Worm (Caenorhabditis elegans): ENCODE results near the gene str-236.
A peak's percentile ranks its signal among the peaks of the same experiment; 100 is the strongest.

Gene str-236

DNA sequence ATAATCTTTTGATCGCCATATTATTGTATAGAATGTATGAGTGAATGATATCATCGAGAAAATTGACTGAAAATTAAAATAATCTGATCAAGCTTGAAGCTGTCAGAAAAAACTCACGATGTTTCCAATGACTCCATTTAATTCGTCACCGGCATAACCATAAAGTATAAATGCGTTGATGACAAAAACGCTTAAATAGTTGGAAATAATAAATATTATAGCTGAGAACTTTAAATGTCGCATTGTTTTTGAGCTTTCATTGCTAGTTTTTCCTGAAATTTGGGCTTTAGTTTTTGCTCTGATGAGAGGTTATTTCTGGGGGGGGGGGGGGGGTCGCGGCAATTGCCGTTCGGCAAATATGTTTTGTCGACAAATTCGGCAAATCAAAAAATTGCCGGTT, 23.3 kb upstream of the str-236 start:
- TF ChIP-seq nhr-77 (tag; optimal IDR thresholded peaks at IDR 0.05) (no peak), hmg-11 (tag; optimal IDR thresholded peaks at IDR 0.05) (no peak), nhr-67 (tag; optimal IDR thresholded peaks at IDR 0.05) (no peak), R02D3.7 (tag; optimal IDR thresholded peaks at IDR 0.05) (no peak), unc-39 (tag; optimal IDR thresholded peaks at IDR 0.05) (no peak), unc-62 (GFP tag; optimal IDR thresholded peaks at IDR 0.05) (no peak), elt-2 (tag; optimal IDR thresholded peaks at IDR 0.05) (no peak), egl-27 (tag; optimal IDR thresholded peaks at IDR 0.05) (no peak), ZK546.5 (tag; optimal IDR thresholded peaks at IDR 0.05) (no peak), nhr-43 (tag; optimal IDR thresholded peaks at IDR 0.05; ENCODE audit: poor library complexity, severe bottlenecking) (no peak), nhr-28 (tag; optimal IDR thresholded peaks at IDR 0.05) (no peak), skn-1 (tag; optimal IDR thresholded peaks at IDR 0.05) (no peak), nhr-23 (tag; optimal IDR thresholded peaks at IDR 0.05) (no peak), nhr-25 (tag; optimal IDR thresholded peaks at IDR 0.05) (no peak), ceh-9 (tag; optimal IDR thresholded peaks at IDR 0.05) (no peak), mml-1 (tag; optimal IDR thresholded peaks at IDR 0.05) (no peak)

ce11 chrV:1550697-1551096, 22.8 kb upstream of the str-236 start:
- TF ChIP-seq ZK546.5 (tag; optimal IDR thresholded peaks at IDR 0.05) = no peak
- no peak for TF ChIP-seq lin-15B (tag; optimal IDR thresholded peaks at IDR 0.05)
- TF ChIP-seq ztf-11 (tag; optimal IDR thresholded peaks at IDR 0.05) = no peak
- TF ChIP-seq ceh-82 (tag; optimal IDR thresholded peaks at IDR 0.05) = no peak
- TF ChIP-seq ceh-9 (tag; optimal IDR thresholded peaks at IDR 0.05) = no peak
- no peak for TF ChIP-seq fkh-10 (GFP tag; optimal IDR thresholded peaks at IDR 0.05)
- TF ChIP-seq nhr-77 (tag; optimal IDR thresholded peaks at IDR 0.05) = no peak
- no peak for TF ChIP-seq nhr-43 (tag; optimal IDR thresholded peaks at IDR 0.05; ENCODE audit: poor library complexity, severe bottlenecking)
- TF ChIP-seq egl-27 (tag; optimal IDR thresholded peaks at IDR 0.05) = no peak

- no peak for TF ChIP-seq nhr-43 (tag; optimal IDR thresholded peaks at IDR 0.05; ENCODE audit: poor library complexity, severe bottlenecking)
- no peak for TF ChIP-seq eor-1 (tag; optimal IDR thresholded peaks at IDR 0.05)
- no peak for TF ChIP-seq ztf-4 (tag; optimal IDR thresholded peaks at IDR 0.05)
- no peak for TF ChIP-seq elt-3 (tag; optimal IDR thresholded peaks at IDR 0.05)
- TF ChIP-seq lsy-12 (tag; optimal IDR thresholded peaks at IDR 0.05) = no peak
- no peak for TF ChIP-seq R02D3.7 (tag; optimal IDR thresholded peaks at IDR 0.05)
- no peak for TF ChIP-seq nhr-12 (tag; optimal IDR thresholded peaks at IDR 0.05)
- no peak for TF ChIP-seq nhr-77 (tag; optimal IDR thresholded peaks at IDR 0.05)
- no peak for TF ChIP-seq mdl-1 (tag; optimal IDR thresholded peaks at IDR 0.05)
- no peak for TF ChIP-seq ztf-11 (tag; optimal IDR thresholded peaks at IDR 0.05)
- no peak for TF ChIP-seq lin-15B (tag; optimal IDR thresholded peaks at IDR 0.05)
These were observed 20.0 kb upstream of the str-236 start, which contains the start of gene F52F10.2 for ce11 chrV:1547843-1548242. Gene F52F10.2, plus strand, starts transcription at chrV:1548143.

ce11 chrV:1545694-1546093, 17.8 kb upstream of the str-236 start, which contains the start of gene oac-32:
Gene oac-32, minus strand, starts transcription at chrV:1545783.
- TF ChIP-seq elt-2 (tag; optimal IDR thresholded peaks at IDR 0.05) = peak; percentile 62
- TF ChIP-seq ZK546.5 (tag; optimal IDR thresholded peaks at IDR 0.05) = no peak
- TF ChIP-seq pqm-1 (tag; optimal IDR thresholded peaks at IDR 0.05) = peak; percentile 75

ce11 chrV:1541786-1542185, 13.9 kb upstream of the str-236 start, which contains the start of gene oac-31:
Gene oac-31, minus strand, starts transcription at chrV:1541886.
- TF ChIP-seq lin-39 (tag; optimal IDR thresholded peaks at IDR 0.05) (no peak), sea-2 (GFP tag; optimal IDR thresholded peaks at IDR 0.05) (no peak), pqm-1 (tag; optimal IDR thresholded peaks at IDR 0.05) (peak; percentile 40)

DNA sequence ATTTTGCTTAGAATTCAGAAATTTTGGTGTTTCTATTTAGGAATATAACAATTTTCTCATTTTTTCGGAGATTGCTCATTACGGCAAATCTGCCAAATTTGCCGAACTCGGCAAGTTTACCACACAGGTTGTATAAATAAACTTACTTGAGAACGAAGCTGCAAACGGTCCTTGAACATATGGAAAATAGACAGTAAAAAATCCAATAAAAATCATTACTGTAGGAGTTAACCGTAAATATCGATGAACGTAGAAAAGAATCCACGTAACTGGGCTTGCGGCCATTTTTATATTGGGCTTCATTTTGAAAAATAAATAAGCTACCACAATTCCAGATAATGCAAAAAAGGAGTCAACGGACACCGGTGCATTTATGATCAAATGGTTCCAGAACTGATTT, 12.4 kb upstream of the str-236 start:
- TF ChIP-seq nfya-1 (tag; optimal IDR thresholded peaks at IDR 0.05; ENCODE audit: insufficient read depth) = no peak
- TF ChIP-seq daf-12 (tag; optimal IDR thresholded peaks at IDR 0.05) = no peak
- no peak for TF ChIP-seq nhr-28 (tag; optimal IDR thresholded peaks at IDR 0.05)
- TF ChIP-seq R02D3.7 (tag; optimal IDR thresholded peaks at IDR 0.05) = no peak
- TF ChIP-seq nhr-43 (tag; optimal IDR thresholded peaks at IDR 0.05; ENCODE audit: poor library complexity, severe bottlenecking) = no peak
- TF ChIP-seq ama-1 (optimal IDR thresholded peaks at IDR 0.05) = no peak

All from whole organism, L3 larva.